Worm (Caenorhabditis elegans) whole organism, L3 larva: Measurements from ENCODE around the gene faxc-2.

ENCODE experiments used
- R02D3.7 ChIP-seq: fragments of 150-350 bp; optimal IDR thresholded peaks from 2 replicates; lab custom pipeline; 2014; ENCODE audit warnings: missing biosample characterization, missing genetic modification characterization
- ZK546.5 ChIP-seq: sonication (generic microtip); optimal IDR thresholded peaks from 2 replicates; lab custom pipeline; 2017; ENCODE audit warnings: missing biosample characterization, missing genetic modification characterization
- aly-2 ChIP-seq: fragments of 150-350 bp; optimal IDR thresholded peaks from 2 replicates; lab custom pipeline; 2014; ENCODE audit warnings: missing biosample characterization, missing genetic modification characterization
- ama-1 ChIP-seq: fragments of 150-350 bp; optimal IDR thresholded peaks from 2 replicates; lab custom pipeline; 2018
- ceh-16 ChIP-seq: sonication (generic microtip); optimal IDR thresholded peaks from 2 replicates; lab custom pipeline; 2017; ENCODE audit warnings: missing biosample characterization, missing genetic modification characterization
- ceh-28 ChIP-seq: fragments of 150-350 bp; optimal IDR thresholded peaks from 2 replicates; lab custom pipeline; 2014; ENCODE audit warnings: missing biosample characterization, missing genetic modification reagents, missing genetic modification characterization
- ceh-82 ChIP-seq: fragments of 150-350 bp; optimal IDR thresholded peaks from 2 replicates; lab custom pipeline; 2014; ENCODE audit warnings: missing biosample characterization, missing genetic modification characterization
- ceh-9 ChIP-seq: sonication (generic microtip); optimal IDR thresholded peaks from 2 replicates; lab custom pipeline; 2018; ENCODE audit warnings: missing biosample characterization, missing genetic modification characterization
- daf-12 ChIP-seq: fragments of 150-350 bp; optimal IDR thresholded peaks from 2 replicates; lab custom pipeline; 2014; ENCODE audit warnings: missing biosample characterization, missing genetic modification reagents, missing genetic modification characterization
- egl-5 ChIP-seq: fragments of 150-350 bp; optimal IDR thresholded peaks from 2 replicates; lab custom pipeline; 2017; ENCODE audit warnings: missing biosample characterization, missing genetic modification reagents, missing genetic modification characterization, inconsistent platforms
- elt-1 ChIP-seq: fragments of 150-350 bp; optimal IDR thresholded peaks from 2 replicates; lab custom pipeline; 2014; ENCODE audit warnings: missing biosample characterization, missing genetic modification characterization
- elt-2 ChIP-seq: sonication (generic microtip); optimal IDR thresholded peaks from 2 replicates; lab custom pipeline; 2016; ENCODE audit warnings: missing genetic modification reagents, mild to moderate bottlenecking, missing genetic modification characterization, missing compliant biosample characterization
- eor-1 ChIP-seq, 2 experiments: fragments of 150-350 bp; optimal IDR thresholded peaks; 2 replicates each; lab custom pipeline; 2014 to 2018; ENCODE audit warnings: missing biosample characterization in 2 of 2, missing genetic modification characterization in 2 of 2
- fkh-10 ChIP-seq: sonication (generic microtip); optimal IDR thresholded peaks from 2 replicates; lab custom pipeline; 2017; ENCODE audit warnings: missing biosample characterization, missing genetic modification reagents, missing genetic modification characterization
- fkh-2 ChIP-seq: fragments of 150-350 bp; optimal IDR thresholded peaks from 2 replicates; lab custom pipeline; 2014; ENCODE audit warnings: missing biosample characterization, missing genetic modification reagents, missing genetic modification characterization
- fos-1 ChIP-seq: fragments of 150-350 bp; optimal IDR thresholded peaks from 2 replicates; lab custom pipeline; 2014; ENCODE audit warnings: missing biosample characterization, missing genetic modification characterization
- jun-1 ChIP-seq: fragments of 150-350 bp; optimal IDR thresholded peaks from 2 replicates; lab custom pipeline; 2014; ENCODE audit warnings: missing biosample characterization, missing genetic modification reagents, missing genetic modification characterization
- lin-39 ChIP-seq: fragments of 150-350 bp; optimal IDR thresholded peaks from 2 replicates; lab custom pipeline; 2018; ENCODE audit warnings: missing biosample characterization, missing genetic modification reagents, missing genetic modification characterization
- lsy-12 ChIP-seq: sonication (generic microtip); optimal IDR thresholded peaks from 2 replicates; lab custom pipeline; 2016; ENCODE audit warnings: mild to moderate bottlenecking, missing genetic modification characterization, missing compliant biosample characterization
- mdl-1 ChIP-seq: fragments of 150-350 bp; optimal IDR thresholded peaks from 2 replicates; lab custom pipeline; 2014; ENCODE audit warnings: missing biosample characterization, missing genetic modification characterization
- mml-1 ChIP-seq: fragments of 150-350 bp; sonication (generic microtip); optimal IDR thresholded peaks from 3 replicates; lab custom pipeline; 2014; ENCODE audit warnings: missing biosample characterization, missing genetic modification characterization
- nfya-1 ChIP-seq: sonication (generic microtip); optimal IDR thresholded peaks from 2 replicates; lab custom pipeline; 2017; ENCODE audit warnings: missing genetic modification characterization, mild to moderate bottlenecking, missing compliant biosample characterization, antibody characterized with exemption, moderate library complexity; ENCODE audit not compliant: insufficient read depth
- nhr-11 ChIP-seq: fragments of 150-350 bp; optimal IDR thresholded peaks from 2 replicates; lab custom pipeline; 2014; ENCODE audit warnings: missing biosample characterization, missing genetic modification characterization
- nhr-12 ChIP-seq: fragments of 150-350 bp; optimal IDR thresholded peaks from 2 replicates; lab custom pipeline; 2014; ENCODE audit warnings: missing biosample characterization, missing genetic modification characterization
- nhr-23 ChIP-seq: fragments of 150-350 bp; optimal IDR thresholded peaks from 2 replicates; lab custom pipeline; 2014; ENCODE audit warnings: missing biosample characterization, missing genetic modification reagents, missing genetic modification characterization
- nhr-237 ChIP-seq: fragments of 150-350 bp; optimal IDR thresholded peaks from 2 replicates; lab custom pipeline; 2014; ENCODE audit warnings: missing biosample characterization, missing genetic modification characterization
- nhr-25 ChIP-seq: sonication (generic microtip); optimal IDR thresholded peaks from 2 replicates; lab custom pipeline; 2017; ENCODE audit warnings: missing biosample characterization, missing genetic modification characterization
- nhr-28 ChIP-seq: fragments of 150-350 bp; optimal IDR thresholded peaks from 2 replicates; lab custom pipeline; 2014; ENCODE audit warnings: missing biosample characterization, missing genetic modification characterization
- nhr-43 ChIP-seq: sonication (generic microtip); optimal IDR thresholded peaks from 2 replicates; lab custom pipeline; 2016; ENCODE audit warnings: mild to moderate bottlenecking, missing genetic modification characterization, missing compliant biosample characterization; ENCODE audit not compliant: poor library complexity, severe bottlenecking
- nhr-76 ChIP-seq: fragments of 150-350 bp; sonication (generic microtip); optimal IDR thresholded peaks from 5 replicates; lab custom pipeline; 2014; ENCODE audit warnings: missing biosample characterization, missing genetic modification characterization
- nhr-77 ChIP-seq: fragments of 150-350 bp; optimal IDR thresholded peaks from 2 replicates; lab custom pipeline; 2014; ENCODE audit warnings: missing biosample characterization, missing genetic modification characterization
- pha-4 ChIP-seq: fragments of 150-350 bp; optimal IDR thresholded peaks from 2 replicates; lab custom pipeline; 2014; ENCODE audit warnings: missing biosample characterization, missing genetic modification reagents, missing genetic modification characterization
- pqm-1 ChIP-seq: fragments of 150-350 bp; optimal IDR thresholded peaks from 2 replicates; lab custom pipeline; 2017; ENCODE audit warnings: missing biosample characterization, missing genetic modification characterization, inconsistent platforms
- sea-2 ChIP-seq: fragments of 150-350 bp; sonication (generic microtip); optimal IDR thresholded peaks from 4 replicates; lab custom pipeline; 2014; ENCODE audit warnings: missing biosample characterization, missing genetic modification reagents, missing genetic modification characterization
- skn-1 ChIP-seq: fragments of 150-350 bp; optimal IDR thresholded peaks from 2 replicates; lab custom pipeline; 2014; ENCODE audit warnings: missing biosample characterization, missing genetic modification characterization
- snpc-4 ChIP-seq: fragments of 150-350 bp; optimal IDR thresholded peaks from 2 replicates; lab custom pipeline; 2014; ENCODE audit warnings: missing biosample characterization, missing genetic modification characterization
- tbx-2 ChIP-seq: sonication (generic microtip); optimal IDR thresholded peaks from 2 replicates; lab custom pipeline; 2016; ENCODE audit warnings: mild to moderate bottlenecking, missing genetic modification characterization, missing compliant biosample characterization
- unc-39 ChIP-seq: sonication (generic microtip); optimal IDR thresholded peaks from 4 replicates; lab custom pipeline; 2017; ENCODE audit warnings: missing biosample characterization, missing genetic modification characterization
- unc-62 ChIP-seq: fragments of 150-350 bp; sonication (generic microtip); optimal IDR thresholded peaks from 4 replicates; lab custom pipeline; 2014; ENCODE audit warnings: missing biosample characterization, missing genetic modification reagents, missing genetic modification characterization
- zag-1 ChIP-seq: fragments of 150-350 bp; optimal IDR thresholded peaks from 2 replicates; lab custom pipeline; 2014; ENCODE audit warnings: missing biosample characterization, missing genetic modification characterization
- ztf-11 ChIP-seq: fragments of 150-350 bp; optimal IDR thresholded peaks from 2 replicates; lab custom pipeline; 2014; ENCODE audit warnings: missing biosample characterization, missing genetic modification characterization
- ztf-4 ChIP-seq: fragments of 150-350 bp; optimal IDR thresholded peaks from 2 replicates; lab custom pipeline; 2014; ENCODE audit warnings: missing biosample characterization, missing genetic modification characterization

The faxc-2 gene

DNA sequence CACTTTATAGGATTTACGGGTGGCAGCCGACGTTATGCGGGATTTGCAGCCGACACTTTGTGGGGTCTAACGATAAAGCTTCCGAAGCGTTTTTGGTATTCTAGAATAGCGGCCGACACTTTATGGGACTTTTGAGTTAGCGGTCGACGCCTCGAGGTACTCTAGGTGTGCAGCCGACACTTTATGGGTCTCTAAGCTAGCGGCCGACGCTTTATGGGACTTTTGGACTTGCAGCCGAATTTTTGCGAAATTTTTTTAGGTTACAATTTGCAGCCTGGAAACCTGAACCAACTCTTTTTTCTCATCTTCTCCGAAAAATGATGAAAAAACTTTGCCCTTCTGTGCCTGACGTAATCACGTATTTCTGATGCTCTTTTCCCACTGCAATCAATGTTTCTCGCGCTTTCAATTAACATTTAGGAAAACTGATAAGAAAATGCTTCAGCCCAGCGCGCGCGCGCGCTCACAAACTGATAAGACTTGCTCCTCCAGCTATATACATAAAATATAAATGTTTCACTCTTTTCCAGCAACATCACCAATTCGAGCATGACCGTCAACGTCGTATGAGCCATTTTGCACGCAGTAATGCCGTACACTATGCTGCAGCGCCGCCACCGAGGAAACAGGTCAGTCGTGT lies 9.8 kb upstream of the faxc-2 start:
- TF ChIP-seq unc-62 (GFP tag; lab: Kevin White, UChicago) (no peak), nhr-43 (tag; lab: Kevin White, UChicago) (no peak), ceh-28 (tag; lab: Kevin White, UChicago) (no peak), egl-5 (tag; lab: Kevin White, UChicago) (no peak), fkh-2 (no peak), eor-1 (tag; optimal IDR thresholded peaks at IDR 0.05; lab: Kevin White, UChicago) (no peak), nhr-23 (tag; lab: Kevin White, UChicago) (no peak), tbx-2 (tag; lab: Kevin White, UChicago) (no peak), lsy-12 (tag; lab: Kevin White, UChicago) (no peak), elt-2 (tag; lab: Kevin White, UChicago) (peak; percentile 97), nhr-12 (tag; lab: Kevin White, UChicago) (no peak), nhr-11 (no peak), ZK546.5 (tag; lab: Kevin White, UChicago) (no peak), skn-1 (tag; lab: Kevin White, UChicago) (no peak), nhr-28 (tag; lab: Kevin White, UChicago) (no peak), unc-39 (tag; lab: Kevin White, UChicago) (no peak), ceh-82 (tag; lab: Kevin White, UChicago) (no peak), ztf-11 (tag; lab: Kevin White, UChicago) (no peak), ama-1 (lab: Kevin White, UChicago) (no peak), jun-1 (peak; percentile 25), aly-2 (no peak), fkh-10 (no peak), nhr-25 (no peak), mdl-1 (tag; lab: Kevin White, UChicago) (no peak), sea-2 (GFP tag; lab: Kevin White, UChicago) (no peak), daf-12 (no peak), mml-1 (no peak), lin-39 (tag; lab: Kevin White, UChicago) (no peak), fos-1 (tag; lab: Kevin White, UChicago) (no peak), nhr-77 (tag; lab: Kevin White, UChicago) (no peak), nfya-1 (tag; lab: Kevin White, UChicago) (peak; percentile 2), nhr-76 (tag; lab: Kevin White, UChicago) (no peak), R02D3.7 (tag; lab: Kevin White, UChicago) (no peak), pqm-1 (tag; lab: Kevin White, UChicago) (peak; percentile 91), ztf-4 (tag; lab: Kevin White, UChicago) (no peak), snpc-4 (tag; lab: Kevin White, UChicago) (no peak), zag-1 (no peak), pha-4 (tag; lab: Kevin White, UChicago) (peak; percentile 59)

ce11 chrII:13300590-13300989 lies 8.5 kb upstream of the faxc-2 start:
- no peak for TF ChIP-seq ceh-28 (tag; lab: Kevin White, UChicago)
- no peak for TF ChIP-seq ceh-16 (tag; lab: Kevin White, UChicago)
- no peak for TF ChIP-seq pqm-1 (tag; lab: Kevin White, UChicago)
- no peak for TF ChIP-seq elt-1 (tag; lab: Kevin White, UChicago)
- no peak for TF ChIP-seq nhr-237 (tag; lab: Kevin White, UChicago)
- TF ChIP-seq ztf-11 (tag; lab: Kevin White, UChicago) = no peak
- no peak for TF ChIP-seq lsy-12 (tag; lab: Kevin White, UChicago)
- TF ChIP-seq zag-1 = no peak
- no peak for TF ChIP-seq ceh-9 (tag; lab: Kevin White, UChicago)
- TF ChIP-seq fkh-10 = no peak
- TF ChIP-seq nhr-25 = no peak
- no peak for TF ChIP-seq unc-39 (tag; lab: Kevin White, UChicago)
